Fruit fly (Drosophila melanogaster) whole organism, wandering third instar larva: Measurements from ENCODE around the gene CG9444.

ENCODE experiments used
- CG32264 ChIP-seq: fragments of 200-800 bp; sonication (Bioruptor generic); optimal IDR thresholded peaks from 2 replicates; lab custom pipeline; 2016; ENCODE audit warnings: missing biosample characterization, missing genetic modification characterization
- Dfd ChIP-seq: fragments of >200 bp; optimal IDR thresholded peaks from 2 replicates; lab custom pipeline; 2017; ENCODE audit warnings: missing biosample characterization, missing genetic modification characterization
- Dif ChIP-seq: fragments of 200-275, 200-300 bp; sonication (Bioruptor generic); optimal IDR thresholded peaks from 2 replicates; lab custom pipeline; 2018; ENCODE audit warnings: missing biosample characterization, missing genetic modification characterization; ENCODE audit not compliant: partially characterized antibody
- GATAd ChIP-seq: sonication (Bioruptor generic); optimal IDR thresholded peaks from 2 replicates; lab custom pipeline; 2016; ENCODE audit warnings: missing biosample characterization, missing genetic modification characterization
- HLH106 ChIP-seq: fragments of 200-800 bp; optimal IDR thresholded peaks from 3 replicates; lab custom pipeline; 2019; ENCODE audit warnings: missing biosample characterization, mild to moderate bottlenecking, missing genetic modification characterization, moderate library complexity
- Hnf4 ChIP-seq: fragments of 200-800 bp; sonication (Bioruptor generic); optimal IDR thresholded peaks from 2 replicates; lab custom pipeline; 2016; ENCODE audit warnings: missing biosample characterization, mild to moderate bottlenecking, missing genetic modification characterization
- Hr78 ChIP-seq: fragments of >200 bp; optimal IDR thresholded peaks from 2 replicates; lab custom pipeline; 2017; ENCODE audit warnings: missing biosample characterization, missing genetic modification characterization
- Jra ChIP-seq: sonication (Bioruptor generic); optimal IDR thresholded peaks from 2 replicates; lab custom pipeline; 2016; ENCODE audit warnings: missing biosample characterization, missing genetic modification characterization
- Myc ChIP-seq: fragments of >200 bp; optimal IDR thresholded peaks from 2 replicates; lab custom pipeline; 2017
- Rel ChIP-seq, 2 experiments: fragments of 200-800 bp; sonication (Bioruptor generic) in 1 of 2; optimal IDR thresholded peaks; 2 replicates in 1 of 2; 3 replicates in 1 of 2; lab custom pipeline; 2016 to 2019; ENCODE audit warnings: mild to moderate bottlenecking in 2 of 2, missing biosample characterization in 2 of 2, missing genetic modification characterization in 2 of 2, moderate library complexity in 1 of 2
- Sp1 ChIP-seq: fragments of 200-800 bp; sonication (Bioruptor generic); optimal IDR thresholded peaks from 3 replicates; lab custom pipeline; 2019; ENCODE audit warnings: missing biosample characterization, mild to moderate bottlenecking, missing genetic modification characterization, moderate library complexity
- ey ChIP-seq: fragments of 200-800 bp; sonication (Bioruptor generic); optimal IDR thresholded peaks from 2 replicates; lab custom pipeline; 2016; ENCODE audit warnings: missing biosample characterization, missing genetic modification characterization
- foxo ChIP-seq, 2 experiments: fragments of 200-800 bp; sonication (Bioruptor generic); optimal IDR thresholded peaks; 2 replicates in 1 of 2; 3 replicates in 1 of 2; lab custom pipeline; 2016 to 2017; ENCODE audit warnings: missing biosample characterization in 2 of 2, missing genetic modification characterization in 2 of 2
- jim ChIP-seq: fragments of 175-275, 200-325 bp; sonication (Bioruptor generic); optimal IDR thresholded peaks from 2 replicates; lab custom pipeline; 2016; ENCODE audit warnings: missing biosample characterization, mild to moderate bottlenecking, missing genetic modification characterization
- lola ChIP-seq: fragments of >200 bp; optimal IDR thresholded peaks from 2 replicates; lab custom pipeline; 2017; ENCODE audit warnings: missing biosample characterization, missing genetic modification characterization
- pan ChIP-seq: fragments of >200 bp; optimal IDR thresholded peaks from 2 replicates; lab custom pipeline; 2017
- rgr ChIP-seq: fragments of 200-800 bp; sonication (Bioruptor generic); optimal IDR thresholded peaks from 3 replicates; lab custom pipeline; 2016; ENCODE audit warnings: missing biosample characterization, mild to moderate bottlenecking, missing genetic modification characterization
- sage ChIP-seq: fragments of 200-800 bp; sonication (Bioruptor generic); optimal IDR thresholded peaks from 2 replicates; lab custom pipeline; 2016; ENCODE audit warnings: missing biosample characterization, mild to moderate bottlenecking, missing genetic modification characterization
- sv ChIP-seq: fragments of 200-800 bp; sonication (Bioruptor generic); optimal IDR thresholded peaks from 3 replicates; lab custom pipeline; 2016; ENCODE audit warnings: missing biosample characterization, missing genetic modification characterization
- tai ChIP-seq: sonication (Bioruptor generic); optimal IDR thresholded peaks from 2 replicates; lab custom pipeline; 2016; ENCODE audit warnings: missing biosample characterization, missing genetic modification characterization
- usp ChIP-seq: fragments of >200 bp; optimal IDR thresholded peaks from 2 replicates; lab custom pipeline; 2017; ENCODE audit warnings: missing biosample characterization, missing genetic modification characterization

The CG9444 gene

DNA sequence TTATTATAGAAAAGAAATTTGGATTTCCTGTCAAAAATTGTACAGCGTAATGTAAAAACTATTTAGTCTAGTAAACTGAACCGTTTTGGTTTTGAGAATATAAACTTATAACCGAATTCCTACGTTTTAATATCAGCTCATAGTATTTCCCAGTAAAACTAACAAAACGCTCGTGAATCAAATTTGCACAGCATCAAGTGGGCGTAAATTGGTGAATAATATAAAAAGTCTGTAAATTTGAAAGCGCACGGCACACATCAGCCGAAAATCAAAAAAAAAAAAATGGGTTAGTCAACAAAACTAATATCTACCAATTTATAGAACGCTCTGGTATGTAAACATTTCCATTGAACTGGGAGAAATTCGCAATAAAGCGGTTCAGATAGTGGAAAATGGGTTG, 46.2 kb downstream of the CG9444 start, which contains the start of gene Dh44:
Gene Dh44 (plus strand): TSS at position 301 of the 400 bp plus-strand sequence.
- TF ChIP-seq pan (no peak), GATAd (GFP tag; lab: Kevin White, UChicago) (no peak), CG32264 (no peak), Hnf4 (GFP tag; lab: Kevin White, UChicago) (no peak), lola (GFP tag; lab: Kevin White, UChicago) (no peak), HLH106 (tag; lab: Kevin White, UChicago) (no peak), jim (GFP tag; lab: Kevin White, UChicago) (no peak), Hr78 (GFP tag; lab: Kevin White, UChicago) (no peak), Myc (lab: Kevin White, UChicago) (no peak), ey (GFP tag; lab: Kevin White, UChicago) (no peak), Dif (GFP tag; lab: Kevin White, UChicago) (no peak)

DNA sequence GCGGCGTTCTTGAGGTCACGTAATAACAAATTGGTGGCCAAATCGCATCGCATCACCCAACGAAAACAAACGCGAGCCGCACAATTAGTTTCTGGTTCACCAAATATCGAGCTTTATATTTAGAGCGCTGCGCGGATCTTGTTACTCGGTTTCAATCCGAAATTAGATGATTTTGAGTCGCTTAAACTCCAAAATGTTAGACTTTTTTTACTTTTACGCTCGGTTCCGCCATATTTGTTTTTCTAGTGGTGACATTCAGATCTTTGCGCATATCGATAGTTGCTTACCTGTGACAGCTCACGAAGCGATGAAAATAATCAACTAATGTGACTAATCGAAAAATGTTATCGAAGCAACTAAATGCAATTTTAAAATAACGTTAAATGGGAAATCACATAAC, 46.7 kb downstream of the CG9444 start, which contains the start of gene Scm:
Gene Scm (minus strand): TSS at position 251 of the 400 bp plus-strand sequence.
- TF ChIP-seq Rel (GFP tag; optimal IDR thresholded peaks at IDR 0.05; lab: Kevin White, UChicago) (no peak), Rel (tag; optimal IDR thresholded peaks at IDR 0.05; lab: Kevin White, UChicago) (peak; percentile 94), tai (no peak), rgr (GFP tag; lab: Kevin White, UChicago) (peak; percentile 48)

DNA sequence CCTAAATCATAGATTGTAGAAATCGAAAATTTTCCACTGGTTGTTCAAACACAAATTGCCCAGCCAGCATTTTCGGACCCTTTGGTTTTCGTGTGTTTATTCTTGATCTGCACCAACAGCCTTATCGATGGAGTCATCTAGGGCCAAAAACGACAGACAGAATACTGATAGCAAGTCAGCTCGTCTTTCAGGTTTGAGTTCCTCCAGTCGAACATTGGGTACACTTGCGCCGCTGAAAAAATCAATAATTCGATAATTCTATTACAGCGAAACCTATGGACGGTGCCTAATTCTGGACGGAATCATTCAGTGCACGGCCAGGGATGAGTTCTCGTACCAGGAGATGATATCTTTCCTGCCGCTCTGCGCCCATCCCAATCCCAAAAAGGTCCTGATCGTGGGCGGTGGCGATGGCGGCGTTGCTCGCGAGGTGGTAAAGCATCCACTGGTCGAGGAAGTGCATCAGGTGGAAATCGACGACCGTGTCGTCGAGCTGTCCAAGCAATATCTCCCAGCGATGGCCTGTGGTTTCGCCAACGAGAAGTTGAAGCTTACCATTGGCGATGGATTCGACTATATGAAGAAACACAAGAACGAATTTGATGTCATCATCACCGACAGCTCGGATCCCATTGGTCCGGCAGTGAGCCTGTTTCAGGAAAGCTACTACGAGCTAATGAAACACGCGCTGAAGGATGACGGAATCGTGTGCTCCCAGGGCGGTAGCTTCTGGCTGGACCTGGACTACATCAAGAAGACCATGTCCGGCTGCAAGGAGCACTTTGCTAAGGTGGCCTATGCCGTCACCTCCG, 51.7 kb downstream of the CG9444 start:
- TF ChIP-seq pan (no peak), GATAd (GFP tag; lab: Kevin White, UChicago) (no peak), foxo (GFP tag; optimal IDR thresholded peaks at IDR 0.05; lab: Kevin White, UChicago) (no peak), rgr (GFP tag; lab: Kevin White, UChicago) (no peak), Dif (GFP tag; lab: Kevin White, UChicago) (no peak), Jra (GFP tag; lab: Kevin White, UChicago) (no peak), usp (GFP tag; lab: Kevin White, UChicago) (no peak), HLH106 (tag; lab: Kevin White, UChicago) (no peak), lola (GFP tag; lab: Kevin White, UChicago) (no peak), Sp1 (no peak), sage (GFP tag; lab: Kevin White, UChicago) (no peak), CG32264 (no peak), sv (GFP tag; lab: Kevin White, UChicago) (no peak), Hr78 (GFP tag; lab: Kevin White, UChicago) (no peak), Dfd (GFP tag; lab: Kevin White, UChicago) (no peak)

DNA sequence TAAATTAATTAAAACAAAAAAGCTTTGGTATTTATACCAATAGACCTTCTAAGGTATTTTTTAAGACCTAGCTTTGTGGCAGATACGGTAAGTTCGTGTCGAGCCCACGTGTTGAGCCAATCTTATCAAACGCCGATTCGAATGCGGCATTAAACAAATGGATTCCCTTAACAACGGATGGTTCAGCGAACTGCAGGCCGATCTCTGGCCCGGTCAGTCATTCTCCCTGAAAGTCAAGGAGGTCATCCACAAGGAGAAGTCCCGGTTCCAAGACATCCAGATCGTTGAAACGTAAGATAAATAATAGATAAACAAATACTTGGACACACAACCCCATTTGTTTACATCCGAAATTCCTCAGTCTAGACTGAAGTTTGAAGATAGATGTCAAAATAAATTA, 52.5 kb downstream of the CG9444 start, which contains the start of gene SpdS:
Gene SpdS (plus strand): TSS at position 78 of the 400 bp plus-strand sequence.
- TF ChIP-seq Rel (GFP tag; optimal IDR thresholded peaks at IDR 0.05; lab: Kevin White, UChicago) = no peak
- peak; percentile 48 for TF ChIP-seq Rel (tag; optimal IDR thresholded peaks at IDR 0.05; lab: Kevin White, UChicago)
- TF ChIP-seq foxo (GFP tag; optimal IDR thresholded peaks at IDR 0.05; lab: Kevin White, UChicago) = no peak
- TF ChIP-seq lola (GFP tag; lab: Kevin White, UChicago) = no peak
- no peak for TF ChIP-seq sv (GFP tag; lab: Kevin White, UChicago)
